Fruit fly (Drosophila melanogaster) whole organism: ENCODE data around the gene CG14325.

Experiments used
- CG8478 ChIP-seq: fragments of >200 bp; optimal IDR thresholded peaks from 2 replicates; lab custom pipeline; 2018; ENCODE audit warnings: inconsistent platforms
- Dll ChIP-seq: fragments of >200 bp; optimal IDR thresholded peaks from 2 replicates; lab custom pipeline; 2017
- EcR ChIP-seq, 2 experiments: fragments of >200 bp; optimal IDR thresholded peaks; 2 replicates each; lab custom pipeline; 2017; ENCODE audit warnings: missing biosample characterization in 2 of 2, missing genetic modification characterization in 2 of 2, missing genetic modification reagents in 2 of 2
- pan ChIP-seq: fragments of >200 bp; optimal IDR thresholded peaks from 2 replicates; lab custom pipeline; 2017
- psq ChIP-seq: fragments of >200 bp; optimal IDR thresholded peaks from 2 replicates; lab custom pipeline; 2017
- usp ChIP-seq: fragments of >200 bp; optimal IDR thresholded peaks from 2 replicates; lab custom pipeline; 2017; ENCODE audit warnings: missing biosample characterization, missing genetic modification characterization, mixed read lengths

DNA sequence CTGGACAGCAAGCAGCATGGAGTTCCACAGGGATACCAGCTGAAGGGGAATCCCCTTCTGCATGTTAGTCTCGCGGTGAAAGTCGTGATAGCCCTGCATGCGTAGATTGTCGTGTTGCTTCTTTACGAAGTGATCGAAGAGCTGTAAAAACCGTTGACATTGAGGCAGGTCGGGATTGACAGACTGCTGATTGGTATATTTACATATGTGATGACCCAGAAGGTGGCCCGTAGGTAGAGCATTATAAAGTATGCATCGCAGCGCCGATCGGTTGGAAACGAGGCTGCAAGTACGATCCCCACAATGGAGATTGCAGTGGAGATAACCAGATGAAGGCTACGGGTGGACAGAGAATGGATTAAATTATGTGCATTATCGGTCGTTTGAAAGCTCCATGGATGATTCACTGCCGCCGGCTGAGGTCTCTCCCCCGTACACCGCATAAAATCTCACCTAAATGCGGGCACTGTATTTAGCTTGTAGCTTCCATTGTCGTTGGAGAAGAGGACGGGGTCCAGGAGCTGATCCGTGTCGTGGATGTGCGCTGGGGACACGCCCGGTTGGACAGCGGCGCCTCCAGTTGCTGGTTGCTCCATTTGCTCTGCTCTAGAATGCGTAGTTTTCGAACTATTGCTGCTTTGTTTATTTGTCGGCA is 43.4 kb downstream of the CG14325 start:
- TF ChIP-seq psq (lab: Kevin White, UChicago) (no peak), pan (lab: Kevin White, UChicago) (no peak), EcR (GFP tag; optimal IDR thresholded peaks at IDR 0.05; lab: Kevin White, UChicago) (no peak), CG8478 (lab: Kevin White, UChicago) (no peak), Dll (lab: Kevin White, UChicago) (no peak), usp (GFP tag; lab: Kevin White, UChicago) (no peak)
